Worm (Caenorhabditis elegans) whole organism, L1 larva: ENCODE data around the gene ceh-91.

Source experiments
- C16A3.4 ChIP-seq: fragments of 150-350 bp; optimal IDR thresholded peaks from 2 replicates; lab custom pipeline; 2014; ENCODE audit warnings: missing biosample characterization, missing genetic modification characterization
- Y116A8C.19 ChIP-seq: sonication (generic microtip); optimal IDR thresholded peaks from 2 replicates; lab custom pipeline; 2016; ENCODE audit warnings: missing compliant biosample characterization, missing genetic modification characterization, borderline replicate concordance
- ceh-82 ChIP-seq, 3 experiments: fragments of 150-350 bp in 1 of 3; sonication (generic microtip) in 2 of 3; optimal IDR thresholded peaks; 2 replicates each; lab custom pipeline; 2014 to 2017; ENCODE audit warnings: missing biosample characterization in 3 of 3, missing genetic modification characterization in 3 of 3
- ces-1 ChIP-seq: fragments of 150-350 bp; optimal IDR thresholded peaks from 2 replicates; lab custom pipeline; 2014; ENCODE audit warnings: missing biosample characterization, missing genetic modification reagents, missing genetic modification characterization
- dpl-1 ChIP-seq, 3 experiments: fragments of 150-350 bp in 2 of 3; sonication (generic microtip) in 1 of 3; optimal IDR thresholded peaks; 2 replicates each; lab custom pipeline; 2014 to 2017; ENCODE audit warnings: missing biosample characterization in 3 of 3, missing genetic modification characterization in 3 of 3, missing genetic modification reagents in 3 of 3
- dsc-1 ChIP-seq: sonication (generic microtip); optimal IDR thresholded peaks from 2 replicates; lab custom pipeline; 2016; ENCODE audit warnings: mild to moderate bottlenecking, missing genetic modification characterization, missing compliant biosample characterization
- efl-1 ChIP-seq, 4 experiments: fragments of 150-350 bp; optimal IDR thresholded peaks in 3 of 4; peaks in 1 of 4; 1 replicate in 1 of 4; 2 replicates in 3 of 4; lab custom pipeline; 2014; ENCODE audit warnings: missing biosample characterization in 2 of 4, missing genetic modification characterization in 2 of 4, missing genetic modification reagents in 2 of 4
- egl-27 ChIP-seq, 2 experiments: fragments of 150-350 bp in 1 of 2; sonication (generic microtip); optimal IDR thresholded peaks; 3 replicates each; lab custom pipeline; 2017 to 2018; ENCODE audit warnings: missing biosample characterization in 2 of 2, missing genetic modification characterization in 2 of 2, missing genetic modification reagents in 2 of 2
- elt-2 ChIP-seq: sonication (generic microtip); optimal IDR thresholded peaks from 2 replicates; lab custom pipeline; 2016; ENCODE audit warnings: missing genetic modification characterization, mild to moderate bottlenecking, inconsistent platforms, missing compliant biosample characterization, missing genetic modification reagents
- fkh-8 ChIP-seq: sonication (generic microtip); optimal IDR thresholded peaks from 2 replicates; lab custom pipeline; 2016; ENCODE audit warnings: mild to moderate bottlenecking, missing genetic modification characterization, missing compliant biosample characterization
- irx-1 ChIP-seq: sonication (generic microtip); optimal IDR thresholded peaks from 2 replicates; lab custom pipeline; 2016; ENCODE audit warnings: missing genetic modification characterization, missing compliant biosample characterization
- lin-13 ChIP-seq: fragments of 150-350 bp; optimal IDR thresholded peaks from 2 replicates; lab custom pipeline; 2014; ENCODE audit warnings: missing biosample characterization, missing genetic modification reagents, missing genetic modification characterization
- lin-14 ChIP-seq: fragments of 200-800 bp; sonication (Bioruptor generic); optimal IDR thresholded peaks from 2 replicates; lab custom pipeline; 2018; ENCODE audit warnings: mild to moderate bottlenecking, missing genetic modification characterization, moderate library complexity, missing compliant biosample characterization
- lin-35 ChIP-seq, 2 experiments: fragments of 150-350 bp; optimal IDR thresholded peaks; 2 replicates each; lab custom pipeline; 2014; ENCODE audit warnings: missing biosample characterization in 2 of 2, missing genetic modification characterization in 2 of 2, missing genetic modification reagents in 2 of 2
- lin-39 ChIP-seq: fragments of 150-350 bp; optimal IDR thresholded peaks from 2 replicates; lab custom pipeline; 2014; ENCODE audit warnings: missing biosample characterization, missing genetic modification reagents, missing genetic modification characterization
- lsy-2 ChIP-seq, 2 experiments: fragments of 150-350 bp; optimal IDR thresholded peaks; 2 replicates each; lab custom pipeline; 2014; ENCODE audit warnings: missing biosample characterization in 2 of 2, missing genetic modification characterization in 2 of 2
- mef-2 ChIP-seq: fragments of 150-350 bp; optimal IDR thresholded peaks from 2 replicates; lab custom pipeline; 2014; ENCODE audit warnings: missing biosample characterization, missing genetic modification characterization
- mep-1 ChIP-seq: fragments of 150-350 bp; optimal IDR thresholded peaks from 2 replicates; lab custom pipeline; 2014; ENCODE audit warnings: missing biosample characterization, missing genetic modification characterization
- nhr-28 ChIP-seq: fragments of 150-350 bp; optimal IDR thresholded peaks from 2 replicates; lab custom pipeline; 2014; ENCODE audit warnings: missing biosample characterization, missing genetic modification characterization
- nhr-71 ChIP-seq: sonication (generic microtip); optimal IDR thresholded peaks from 2 replicates; lab custom pipeline; 2016; ENCODE audit warnings: mild to moderate bottlenecking, missing genetic modification characterization, moderate library complexity, missing compliant biosample characterization
- nhr-77 ChIP-seq: fragments of 150-350 bp; optimal IDR thresholded peaks from 2 replicates; lab custom pipeline; 2014; ENCODE audit warnings: missing biosample characterization, missing genetic modification characterization
- nhr-84 ChIP-seq: sonication (generic microtip); optimal IDR thresholded peaks from 2 replicates; lab custom pipeline; 2017; ENCODE audit warnings: missing biosample characterization, missing genetic modification characterization
- nhr-90 ChIP-seq: sonication (generic microtip); optimal IDR thresholded peaks from 2 replicates; lab custom pipeline; 2016; ENCODE audit warnings: mild to moderate bottlenecking, missing genetic modification characterization, missing compliant biosample characterization; ENCODE audit not compliant: poor library complexity
- pqm-1 ChIP-seq: sonication (generic microtip); optimal IDR thresholded peaks from 3 replicates; lab custom pipeline; 2017; ENCODE audit warnings: missing biosample characterization, missing genetic modification characterization
- skn-1 ChIP-seq: fragments of 150-350 bp; optimal IDR thresholded peaks from 2 replicates; lab custom pipeline; 2014; ENCODE audit warnings: missing biosample characterization, missing genetic modification characterization
- snu-23 ChIP-seq: sonication (generic microtip); optimal IDR thresholded peaks from 2 replicates; lab custom pipeline; 2016; ENCODE audit warnings: missing genetic modification characterization, missing compliant biosample characterization
- sptf-1 ChIP-seq: fragments of 150-350 bp; optimal IDR thresholded peaks from 2 replicates; lab custom pipeline; 2014; ENCODE audit warnings: missing biosample characterization, missing genetic modification characterization
- sup-37 ChIP-seq: fragments of 200-800 bp; sonication (Bioruptor generic); optimal IDR thresholded peaks from 2 replicates; lab custom pipeline; 2018; ENCODE audit warnings: mild to moderate bottlenecking, missing genetic modification characterization, missing compliant biosample characterization
- tbx-2 ChIP-seq: sonication (generic microtip); optimal IDR thresholded peaks from 2 replicates; lab custom pipeline; 2016; ENCODE audit warnings: missing genetic modification characterization, missing compliant biosample characterization
- unc-62 ChIP-seq: fragments of 150-350 bp; optimal IDR thresholded peaks from 2 replicates; lab custom pipeline; 2014; ENCODE audit warnings: missing biosample characterization, missing genetic modification reagents, missing genetic modification characterization
- vab-15 ChIP-seq: sonication (generic microtip); optimal IDR thresholded peaks from 2 replicates; lab custom pipeline; 2017; ENCODE audit warnings: missing genotype, mild to moderate bottlenecking, missing genetic modification characterization, missing compliant biosample characterization

Gene ceh-91

ce11 chrIII:11588911-11589310 lies 27.6 kb upstream of the ceh-91 start, which contains the start of gene Y66D12A.3:
Gene Y66D12A.3 (plus strand): TSS chrIII:11589211.
- TF ChIP-seq pqm-1 (tag; lab: Kevin White, UChicago), result no peak
- no peak for TF ChIP-seq ces-1 (GFP tag; lab: Kevin White, UChicago)
- no peak for TF ChIP-seq egl-27 (tag; optimal IDR thresholded peaks at IDR 0.05; lab: Kevin White, UChicago)

DNA sequence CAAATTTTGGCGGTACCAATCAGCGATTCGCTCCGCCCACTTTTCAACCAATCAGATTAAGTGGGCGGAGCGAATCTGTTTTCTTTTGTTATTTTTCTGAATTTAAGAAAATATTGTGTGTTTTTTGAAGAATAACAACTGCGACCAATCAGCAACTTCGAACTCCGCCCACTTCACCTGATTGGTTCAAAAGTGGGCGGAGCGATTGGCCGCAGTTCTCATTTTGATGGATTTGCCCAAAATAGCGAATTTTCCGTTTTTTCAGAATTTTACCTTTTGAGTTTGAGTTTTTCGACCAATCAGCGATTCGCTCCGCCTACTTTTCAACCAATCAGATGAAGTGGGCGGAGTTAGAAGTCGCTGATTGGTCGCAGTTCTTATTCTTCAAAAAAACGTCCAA lies 27.2 kb upstream of the ceh-91 start:
- no peak for TF ChIP-seq mep-1 (tag; lab: Kevin White, UChicago)
- no peak for TF ChIP-seq nhr-90 (tag; lab: Kevin White, UChicago)
- TF ChIP-seq, all 84 proteins: peak for 0

DNA sequence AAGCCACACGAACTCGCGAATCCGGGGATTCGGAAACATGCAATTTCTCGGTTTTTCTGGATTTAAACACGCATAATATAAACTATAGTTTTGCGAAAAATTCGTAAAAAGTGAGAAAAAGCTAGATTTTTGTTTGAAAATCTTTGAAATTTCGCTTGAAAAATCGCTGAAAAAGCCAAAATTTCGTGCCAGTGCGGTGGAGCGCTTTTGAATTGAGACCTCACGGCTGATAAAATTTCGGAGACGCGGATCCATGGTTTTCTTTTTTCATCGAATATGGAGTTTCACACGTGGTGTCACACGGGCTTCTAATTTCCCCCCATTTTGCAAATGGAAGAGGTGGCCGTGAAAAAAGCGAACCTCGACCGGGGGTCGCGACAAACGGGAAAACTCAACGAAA lies 26.3 kb upstream of the ceh-91 start:
- TF ChIP-seq lin-39 (tag; lab: Kevin White, UChicago) (no peak), nhr-28 (tag; lab: Kevin White, UChicago) (no peak), dpl-1 (GFP tag; optimal IDR thresholded peaks at IDR 0.05; lab: Kevin White, UChicago) (no peak), vab-15 (tag; lab: Kevin White, UChicago) (no peak), sptf-1 (tag; lab: Kevin White, UChicago) (no peak), sup-37 (GFP tag; lab: Kevin White, UChicago) (no peak), tbx-2 (tag; lab: Kevin White, UChicago) (no peak), ceh-82 (tag; optimal IDR thresholded peaks at IDR 0.05; lab: Kevin White, UChicago) (no peak), lin-35 (GFP tag; optimal IDR thresholded peaks at IDR 0.05; lab: Kevin White, UChicago) (no peak), lsy-2 (tag; optimal IDR thresholded peaks at IDR 0.05; lab: Kevin White, UChicago) (no peak), nhr-77 (tag; lab: Kevin White, UChicago) (no peak), lin-13 (GFP tag; lab: Kevin White, UChicago) (no peak), dsc-1 (tag; lab: Kevin White, UChicago) (no peak), Y116A8C.19 (tag; lab: Kevin White, UChicago) (no peak)
- TF ChIP-seq, all 84 proteins: peak for 0

DNA sequence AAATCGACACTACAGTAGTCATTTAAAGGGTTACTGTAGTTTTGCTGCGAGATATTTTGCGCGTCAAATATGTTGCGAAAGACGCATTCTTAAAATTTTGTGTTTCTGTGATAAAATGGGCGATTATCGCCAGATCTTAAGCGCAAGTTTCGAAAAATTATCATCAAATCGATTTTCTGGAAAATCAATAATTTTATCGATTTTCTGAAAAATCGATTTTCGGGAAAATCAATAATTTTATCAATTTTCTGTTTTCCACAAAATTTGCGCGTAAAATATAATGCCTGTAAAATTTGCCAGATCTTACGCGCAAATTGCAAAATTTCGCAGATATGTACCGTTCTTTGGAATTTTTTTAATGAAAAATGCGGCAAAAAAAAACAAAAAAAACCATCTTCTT lies 24.4 kb upstream of the ceh-91 start:
- TF ChIP-seq lin-14 (GFP tag; lab: Kevin White, UChicago), result no peak
- TF ChIP-seq, all 84 proteins: peak for 0

ce11 chrIII:11607870-11608269 lies 8.7 kb upstream of the ceh-91 start, which contains the start of gene Y66D12A.1:
Gene Y66D12A.1 (plus strand): TSS chrIII:11608170.
- TF ChIP-seq skn-1 (tag; lab: Kevin White, UChicago) (no peak), efl-1 (optimal IDR thresholded peaks at IDR 0.05; lab: Kevin White, UChicago) (no peak), efl-1 (GFP tag; optimal IDR thresholded peaks at IDR 0.05 in 1 of 2; lab: Kevin White, UChicago) (no peak), snu-23 (no peak), mef-2 (tag; lab: Kevin White, UChicago) (no peak), elt-2 (no peak), irx-1 (tag; lab: Kevin White, UChicago) (no peak), lin-35 (GFP tag; optimal IDR thresholded peaks at IDR 0.05; lab: Kevin White, UChicago) (no peak), nhr-84 (tag; lab: Kevin White, UChicago) (no peak), unc-62 (no peak), nhr-71 (no peak), C16A3.4 (tag; lab: Kevin White, UChicago) (no peak)

ce11 chrIII:11609568-11609967 lies 7.0 kb upstream of the ceh-91 start, which contains the start of gene Y66D12A.30:
Gene Y66D12A.30 (plus strand): TSS chrIII:11609868.
- peak; percentile 14 for TF ChIP-seq fkh-8 (tag; lab: Kevin White, UChicago)
- TF ChIP-seq mep-1 (tag; lab: Kevin White, UChicago), result no peak
- TF ChIP-seq dsc-1 (tag; lab: Kevin White, UChicago), result no peak
